Fruit fly (Drosophila melanogaster) whole organism, adult: ENCODE results near the gene CG31459.

ENCODE experiments used
- CG11617 ChIP-seq: fragments of 200-800 bp; sonication (Bioruptor generic); optimal IDR thresholded peaks from 2 replicates; lab custom pipeline; 2017; ENCODE audit warnings: mild to moderate bottlenecking, missing biosample characterization, missing genetic modification reagents, missing genetic modification characterization
- CG12768 ChIP-seq: fragments of 200-800 bp; sonication (Bioruptor generic); optimal IDR thresholded peaks from 2 replicates; lab custom pipeline; 2017; ENCODE audit warnings: missing biosample characterization, missing genetic modification characterization, mild to moderate bottlenecking, moderate library complexity, missing genetic modification reagents
- CG14711 ChIP-seq: fragments of 200-800 bp; sonication (Bioruptor generic); optimal IDR thresholded peaks from 2 replicates; lab custom pipeline; 2018; ENCODE audit warnings: missing biosample characterization, mild to moderate bottlenecking, missing genetic modification characterization, moderate library complexity
- CG5204 ChIP-seq: fragments of 200-800 bp; sonication (Bioruptor generic); optimal IDR thresholded peaks from 2 replicates; lab custom pipeline; 2016; ENCODE audit warnings: missing biosample characterization, missing genetic modification characterization
- cic ChIP-seq: fragments of 200-800 bp; sonication (Bioruptor generic); optimal IDR thresholded peaks from 2 replicates; lab custom pipeline; 2017; ENCODE audit warnings: missing biosample characterization, mild to moderate bottlenecking, missing genetic modification characterization, moderate library complexity
- cnc ChIP-seq, 2 experiments: fragments of >200 bp; optimal IDR thresholded peaks; 2 replicates each; lab custom pipeline; 2017
- kay ChIP-seq: fragments of 200-800 bp; sonication (Bioruptor generic); peaks from one replicate; lab custom pipeline; 2016; ENCODE audit warnings: missing biosample characterization, missing genetic modification characterization, borderline replicate concordance
- pad ChIP-seq: fragments of 200-800 bp; sonication (Bioruptor generic); optimal IDR thresholded peaks from 3 replicates; lab custom pipeline; 2017; ENCODE audit warnings: missing biosample characterization, missing genetic modification characterization, mild to moderate bottlenecking, moderate library complexity, missing genetic modification reagents

DNA sequence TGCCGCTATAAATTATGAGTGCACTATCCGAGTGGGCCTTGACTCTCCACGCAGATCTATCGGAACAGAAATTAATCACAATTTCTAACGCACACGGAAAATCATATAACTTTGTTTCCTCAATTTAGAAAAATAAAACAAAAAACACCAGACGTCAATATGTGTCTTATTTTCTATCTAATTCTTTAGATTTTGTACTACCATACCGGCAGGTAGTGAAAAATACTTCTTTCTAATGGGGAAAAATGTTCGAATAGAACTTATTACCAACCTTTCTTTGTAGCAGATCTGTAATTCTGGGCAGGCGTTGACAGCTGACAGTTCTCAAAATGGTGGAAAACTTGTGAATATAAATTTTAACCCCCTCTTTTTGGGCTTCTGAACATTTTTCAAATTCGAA is at the start of gene CG31459:
- TF ChIP-seq CG14711 (tag; lab: Kevin White, UChicago), result no peak
- no peak for TF ChIP-seq cic (GFP tag; lab: Kevin White, UChicago)
- TF ChIP-seq pad (GFP tag; lab: Kevin White, UChicago), result no peak
- no peak for TF ChIP-seq CG11617 (GFP tag; lab: Kevin White, UChicago)
- no peak for TF ChIP-seq CG5204 (GFP tag; lab: Kevin White, UChicago)
- TF ChIP-seq CG12768 (GFP tag; lab: Kevin White, UChicago), result no peak
- TF ChIP-seq kay (GFP tag; lab: Kevin White, UChicago), result no peak
- TF ChIP-seq cnc (optimal IDR thresholded peaks at IDR 0.05; lab: Kevin White, UChicago), result no peak
